Worm (Caenorhabditis elegans) whole organism, L1 larva: ENCODE data around the gene K03B8.8.

Experiments used
- isw-1 ChIP-seq: fragments of 200-800 bp; sonication (Bioruptor generic); IDR thresholded peaks from 2 replicates; pipeline ENCODE4 v1.3.6; 2022; ENCODE audit warnings: missing genetic modification characterization, missing compliant biosample characterization
- lin-15B ChIP-seq: fragments of 150-350 bp; sonication (generic microtip); optimal IDR thresholded peaks from 3 replicates; lab custom pipeline; 2014; ENCODE audit warnings: missing biosample characterization, missing genetic modification characterization
- nhr-85 ChIP-seq: sonication (generic microtip); peaks from one replicate; lab custom pipeline; 2016; ENCODE audit warnings: missing genetic modification characterization, inconsistent platforms, missing compliant biosample characterization
- skn-1 ChIP-seq: fragments of 150-350 bp; optimal IDR thresholded peaks from 2 replicates; lab custom pipeline; 2014; ENCODE audit warnings: missing biosample characterization, missing genetic modification characterization
- sox-4 ChIP-seq: sonication (generic microtip); optimal IDR thresholded peaks from 2 replicates; lab custom pipeline; 2016; ENCODE audit warnings: missing genetic modification characterization, missing compliant biosample characterization

DNA sequence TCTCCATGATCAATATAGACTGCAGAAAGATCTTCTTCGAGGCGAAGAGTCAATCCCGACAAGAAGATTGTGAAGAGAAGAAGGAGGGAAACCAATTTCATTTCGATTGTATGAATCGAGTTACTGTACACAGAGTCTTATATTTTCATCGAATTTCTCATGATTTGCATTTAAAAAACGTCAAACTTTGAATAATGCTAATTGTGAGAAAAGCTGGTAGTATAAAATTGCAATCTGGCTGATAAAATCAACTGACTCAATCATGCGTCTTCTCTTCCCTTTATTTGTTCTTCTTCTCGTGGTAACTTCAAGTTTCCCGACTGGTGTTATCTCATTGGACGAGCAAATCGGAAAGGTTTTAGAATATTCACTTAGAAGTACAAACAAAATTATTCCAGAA is 20.4 kb downstream of the K03B8.8 start, which contains the start of the genes K03B8.11 and K03B8.14:
- TF ChIP-seq lin-15B (tag; lab: Kevin White, UChicago): no peak
- no peak for TF ChIP-seq isw-1
- no peak for TF ChIP-seq skn-1 (tag; lab: Kevin White, UChicago)
- no peak for TF ChIP-seq nhr-85 (tag; lab: Kevin White, UChicago)
- no peak for TF ChIP-seq sox-4
